Fruit fly (Drosophila melanogaster) whole organism, embryonic: ENCODE measurements around the gene tbc.
A peak's percentile ranks its signal among the peaks of the same experiment; 100 is the strongest.

ENCODE experiments used
- Aef1 ChIP-seq: fragments of 200-800 bp; sonication (Bioruptor generic); IDR thresholded peaks from 3 replicates; pipeline ENCODE4 v1.3.6; 2022; ENCODE audit warnings: missing biosample characterization, missing genetic modification characterization
- Bgb ChIP-seq: fragments of 200-800 bp; sonication (Bioruptor generic); IDR thresholded peaks from 2 replicates; pipeline ENCODE4 v1.3.6; 2022; ENCODE audit warnings: missing biosample characterization, missing genetic modification characterization; ENCODE audit not compliant: partially characterized antibody
- CG11695 ChIP-seq: fragments of 200-800 bp; sonication (Bioruptor generic); IDR thresholded peaks from 3 replicates; pipeline ENCODE4 v1.3.6; 2022; ENCODE audit warnings: missing biosample characterization, missing genetic modification characterization
- CG12219 ChIP-seq: fragments of 200-800 bp; sonication (Bioruptor generic); optimal IDR thresholded peaks from 3 replicates; lab custom pipeline; 2018; ENCODE audit warnings: missing biosample characterization, mild to moderate bottlenecking, missing genetic modification characterization
- CG13624 ChIP-seq: fragments of 200-800 bp; sonication (Bioruptor generic); optimal IDR thresholded peaks from 2 replicates; lab custom pipeline; 2016; ENCODE audit warnings: missing biosample characterization, missing genetic modification characterization
- CG14050 ChIP-seq: fragments of 200-800 bp; sonication (Bioruptor generic); IDR thresholded peaks from 3 replicates; pipeline ENCODE4 v1.3.6; 2022; ENCODE audit warnings: missing biosample characterization, missing genetic modification characterization
- CG1602 ChIP-seq: fragments of 200-800 bp; sonication (Bioruptor generic); optimal IDR thresholded peaks from 3 replicates; lab custom pipeline; 2016; ENCODE audit warnings: missing biosample characterization, missing genetic modification characterization
- CG16863 ChIP-seq: fragments of 200-800 bp; sonication (Bioruptor generic); optimal IDR thresholded peaks from 3 replicates; lab custom pipeline; 2016; ENCODE audit warnings: missing biosample characterization, missing genetic modification characterization
- CG17612 ChIP-seq: fragments of 200-800 bp; sonication (Bioruptor generic); IDR thresholded peaks from 2 replicates; pipeline ENCODE4 v1.3.6; 2022; ENCODE audit warnings: missing biosample characterization, missing genetic modification characterization
- CG1792 ChIP-seq: fragments of 200-800 bp; sonication (Bioruptor generic); optimal IDR thresholded peaks from 2 replicates; lab custom pipeline; 2016; ENCODE audit warnings: missing biosample characterization, missing genetic modification characterization
- CG18476 ChIP-seq: fragments of 200-800 bp; sonication (Bioruptor generic); optimal IDR thresholded peaks from 2 replicates; lab custom pipeline; 2016; ENCODE audit warnings: missing biosample characterization, mild to moderate bottlenecking, missing genetic modification characterization
- CG2129 ChIP-seq: fragments of 200-800 bp; sonication (Bioruptor generic); IDR thresholded peaks from 2 replicates; pipeline ENCODE4 v1.3.6; 2022; ENCODE audit warnings: missing biosample characterization, missing genetic modification characterization; ENCODE audit not compliant: partially characterized antibody
- CG2712 ChIP-seq: fragments of 200-800 bp; optimal IDR thresholded peaks from 3 replicates; lab custom pipeline; 2019; ENCODE audit warnings: missing biosample characterization, mild to moderate bottlenecking, missing genetic modification characterization, moderate library complexity
- CG31365 ChIP-seq: fragments of 200-800 bp; sonication (Bioruptor generic); optimal IDR thresholded peaks from 2 replicates; lab custom pipeline; 2018; ENCODE audit warnings: missing biosample characterization, mild to moderate bottlenecking, missing genetic modification characterization
- CG3163 ChIP-seq: fragments of 200-800 bp; sonication (Bioruptor generic); optimal IDR thresholded peaks from 3 replicates; lab custom pipeline; 2016; ENCODE audit warnings: missing biosample characterization, missing genetic modification characterization
- CG3995 ChIP-seq: fragments of 200-800 bp; sonication (Bioruptor generic); optimal IDR thresholded peaks from 3 replicates; lab custom pipeline; 2016; ENCODE audit warnings: missing biosample characterization, missing genetic modification characterization
- CG5953 ChIP-seq: fragments of 200-800 bp; sonication (Bioruptor generic); IDR thresholded peaks from 2 replicates; pipeline ENCODE4 v1.3.6; 2022; ENCODE audit warnings: missing biosample characterization, missing genetic modification characterization
- CG9437 ChIP-seq: fragments of 200-800 bp; sonication (Bioruptor generic); optimal IDR thresholded peaks from 2 replicates; lab custom pipeline; 2018; ENCODE audit warnings: missing biosample characterization, mild to moderate bottlenecking, missing genetic modification characterization
- CG9727 ChIP-seq: fragments of 200-800 bp; sonication (Bioruptor generic); optimal IDR thresholded peaks from 3 replicates; lab custom pipeline; 2017; ENCODE audit warnings: missing biosample characterization, mild to moderate bottlenecking, missing genetic modification characterization
- CHES-1-like ChIP-seq: fragments of 200-800 bp; sonication (Bioruptor generic); optimal IDR thresholded peaks from 2 replicates; lab custom pipeline; 2016; ENCODE audit warnings: missing biosample characterization, missing genetic modification characterization
- CrebB ChIP-seq: fragments of 200-800 bp; sonication (Bioruptor generic); optimal IDR thresholded peaks from 3 replicates; lab custom pipeline; 2018; ENCODE audit warnings: missing biosample characterization, mild to moderate bottlenecking, missing genetic modification characterization
- Dip2 ChIP-seq: fragments of 200-800 bp; sonication (Bioruptor generic); IDR thresholded peaks from 2 replicates; pipeline ENCODE4 v1.3.6; 2022; ENCODE audit warnings: missing biosample characterization, missing genetic modification characterization
- Doc3 ChIP-seq: fragments of 200-800 bp; sonication (Bioruptor generic); IDR thresholded peaks from 3 replicates; pipeline ENCODE4 v1.3.6; 2022; ENCODE audit warnings: missing biosample characterization, missing genetic modification characterization; ENCODE audit not compliant: partially characterized antibody
- Eip74EF ChIP-seq, 2 experiments: fragments of 200-800 bp in 1 of 2; fragments of >200 bp in 1 of 2; sonication (Bioruptor generic) in 1 of 2; optimal IDR thresholded peaks; 2 replicates each; lab custom pipeline; 2017 to 2019; ENCODE audit warnings: missing biosample characterization in 2 of 2, missing genetic modification characterization in 2 of 2, mild to moderate bottlenecking in 1 of 2, moderate library complexity in 1 of 2
- Fer1 ChIP-seq: fragments of 200-800 bp; sonication (Bioruptor generic); optimal IDR thresholded peaks from 2 replicates; lab custom pipeline; 2017; ENCODE audit warnings: missing biosample characterization, mild to moderate bottlenecking, missing genetic modification characterization
- Fer2 ChIP-seq: fragments of 200-800 bp; sonication (Bioruptor generic); optimal IDR thresholded peaks from 2 replicates; lab custom pipeline; 2018; ENCODE audit warnings: missing biosample characterization, mild to moderate bottlenecking, missing genetic modification characterization, moderate library complexity
- HLH3B ChIP-seq: fragments of 200-800 bp; sonication (Bioruptor generic); IDR thresholded peaks from 2 replicates; pipeline ENCODE4 v1.3.6; 2022; ENCODE audit warnings: missing biosample characterization, missing genetic modification characterization
- Hand ChIP-seq: fragments of 200-800 bp; sonication (Bioruptor generic); optimal IDR thresholded peaks from 2 replicates; lab custom pipeline; 2017; ENCODE audit warnings: mild to moderate bottlenecking, missing biosample characterization, missing genetic modification reagents, missing genetic modification characterization
- Med ChIP-seq: fragments of 200-800 bp; sonication (Bioruptor generic); peaks from one replicate; lab custom pipeline; 2016; ENCODE audit warnings: missing biosample characterization, missing genetic modification characterization, mild to moderate bottlenecking, inconsistent platforms, moderate library complexity
- Oaz ChIP-seq: fragments of 200-800 bp; sonication (Bioruptor generic); IDR thresholded peaks from 2 replicates; pipeline ENCODE4 v1.3.6; 2022; ENCODE audit warnings: missing biosample characterization, missing genetic modification characterization
- Optix ChIP-seq: fragments of 200-800 bp; sonication (Bioruptor generic); IDR thresholded peaks from 3 replicates; pipeline ENCODE4 v1.3.6; 2022; ENCODE audit warnings: missing biosample characterization, missing genetic modification characterization
- PHDP ChIP-seq: fragments of 200-800 bp; sonication (Bioruptor generic); optimal IDR thresholded peaks from 3 replicates; lab custom pipeline; 2018; ENCODE audit warnings: missing biosample characterization, mild to moderate bottlenecking, missing genetic modification characterization, moderate library complexity
- Usf ChIP-seq: fragments of 200-800 bp; sonication (Bioruptor generic); optimal IDR thresholded peaks from 2 replicates; lab custom pipeline; 2017; ENCODE audit warnings: missing genotype, missing biosample characterization, missing genetic modification characterization
- bcd ChIP-seq: fragments of 200-800 bp; sonication (Bioruptor generic); optimal IDR thresholded peaks from 2 replicates; lab custom pipeline; 2017; ENCODE audit warnings: missing biosample characterization, mild to moderate bottlenecking, missing genetic modification characterization
- cg ChIP-seq: fragments of 200-800 bp; sonication (Bioruptor generic); optimal IDR thresholded peaks from 3 replicates; lab custom pipeline; 2019; ENCODE audit warnings: missing biosample characterization, mild to moderate bottlenecking, missing genetic modification characterization, moderate library complexity
- ci ChIP-seq: fragments of 200-800 bp; sonication (Bioruptor generic); IDR thresholded peaks from 3 replicates; pipeline ENCODE4 v1.3.6; 2022; ENCODE audit warnings: missing biosample characterization, missing genetic modification characterization
- dmrt11E ChIP-seq: fragments of 200-800 bp; sonication (Bioruptor generic); optimal IDR thresholded peaks from 3 replicates; lab custom pipeline; 2018; ENCODE audit warnings: missing biosample characterization, mild to moderate bottlenecking, missing genetic modification characterization, moderate library complexity
- ems ChIP-seq: fragments of 200-800 bp; sonication (Bioruptor generic); optimal IDR thresholded peaks from 3 replicates; lab custom pipeline; 2016; ENCODE audit warnings: missing biosample characterization, missing genetic modification characterization
- fd96Cb ChIP-seq: fragments of 200-800 bp; sonication (Bioruptor generic); optimal IDR thresholded peaks from 2 replicates; lab custom pipeline; 2018; ENCODE audit warnings: missing biosample characterization, mild to moderate bottlenecking, missing genetic modification characterization, moderate library complexity
- gce ChIP-seq: fragments of 200-800 bp; sonication (Bioruptor generic); IDR thresholded peaks from 3 replicates; pipeline ENCODE4 v1.3.6; 2022; ENCODE audit warnings: missing biosample characterization, missing genetic modification characterization
- inv ChIP-seq: fragments of 200-800 bp; sonication (Bioruptor generic); IDR thresholded peaks from 2 replicates; pipeline ENCODE4 v1.3.6; 2022; ENCODE audit warnings: missing biosample characterization, missing genetic modification characterization; ENCODE audit not compliant: partially characterized antibody
- ken ChIP-seq: fragments of 200-800 bp; sonication (Bioruptor generic); IDR thresholded peaks from 3 replicates; pipeline ENCODE4 v1.3.6; 2022; ENCODE audit warnings: missing biosample characterization, missing genetic modification characterization
- lov ChIP-seq, 2 experiments: fragments of 200-800 bp in 1 of 2; fragments of >200 bp in 1 of 2; sonication (Bioruptor generic) in 1 of 2; IDR thresholded peaks in 1 of 2; optimal IDR thresholded peaks in 1 of 2; 2 replicates in 1 of 2; 3 replicates in 1 of 2; pipeline versions ENCODE4 v1.3.6 to Lab custom; 2017 to 2022; ENCODE audit warnings: missing biosample characterization in 1 of 2, missing genetic modification characterization in 1 of 2
- pan ChIP-seq, 4 experiments: fragments of >200 bp in 3 of 4; fragments of 200-800 bp in 1 of 4; sonication (Bioruptor generic) in 1 of 4; optimal IDR thresholded peaks in 3 of 4; IDR thresholded peaks in 1 of 4; 2 replicates each; pipeline versions ENCODE4 v1.3.6 to Lab custom; 2017 to 2022; ENCODE audit warnings: missing biosample characterization in 2 of 4, missing genetic modification characterization in 2 of 4, mixed read lengths in 1 of 4
- prd ChIP-seq, 3 experiments: fragments of >200 bp in 2 of 3; fragments of 200-800 bp in 1 of 3; sonication (Bioruptor generic) in 1 of 3; optimal IDR thresholded peaks in 2 of 3; IDR thresholded peaks in 1 of 3; 2 replicates in 2 of 3; 3 replicates in 1 of 3; pipeline versions ENCODE4 v1.3.6 to Lab custom; 2017 to 2022; ENCODE audit warnings: missing biosample characterization in 1 of 3, missing genetic modification characterization in 1 of 3
- pros ChIP-seq: fragments of 200-800 bp; sonication (Bioruptor generic); optimal IDR thresholded peaks from 3 replicates; lab custom pipeline; 2019; ENCODE audit warnings: missing biosample characterization, mild to moderate bottlenecking, missing genetic modification characterization, moderate library complexity
- wek ChIP-seq: fragments of 200-800 bp; sonication (Bioruptor generic); optimal IDR thresholded peaks from 3 replicates; lab custom pipeline; 2018; ENCODE audit warnings: missing biosample characterization, mild to moderate bottlenecking, missing genetic modification characterization, moderate library complexity

tbc gene

DNA sequence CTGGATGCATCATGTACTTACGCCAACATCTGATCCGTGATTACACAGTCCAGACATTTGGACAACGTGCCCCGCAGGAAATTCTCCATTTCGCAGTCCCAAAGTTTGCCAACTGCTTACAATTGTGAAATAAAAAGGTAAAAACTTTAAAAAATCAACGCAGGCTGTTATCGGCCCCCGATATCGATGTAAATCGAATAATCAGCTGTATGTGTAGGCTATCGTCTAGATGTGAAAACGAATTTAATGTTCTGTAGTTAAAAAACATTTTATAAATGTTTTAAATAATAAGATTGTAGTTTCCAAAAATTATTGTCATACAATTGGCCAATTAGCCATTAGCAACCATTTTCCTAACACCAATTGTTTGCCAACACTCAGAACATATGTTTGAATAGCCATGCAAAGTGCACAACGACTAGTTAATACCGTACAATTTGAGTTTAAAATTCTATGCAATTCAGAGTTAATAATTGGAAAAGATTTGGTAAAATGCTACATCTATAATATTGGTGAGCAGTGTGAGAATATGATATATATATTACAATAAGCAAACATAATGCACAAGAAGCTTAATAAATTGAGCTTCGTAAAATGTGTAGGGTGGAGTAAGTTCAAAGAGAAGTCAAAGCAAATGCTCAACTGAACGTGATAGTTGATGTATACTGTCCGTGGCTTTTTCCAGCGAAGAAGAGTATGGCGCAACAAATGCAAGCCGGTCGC, 19.5 kb upstream of the tbc start, which contains the start of the genes CG11710 and mal (continued):
- TF ChIP-seq lov (optimal IDR thresholded peaks at IDR 0.05; lab: Kevin White, UChicago) (no peak), lov (GFP tag; IDR thresholded peaks at IDR 0.05; lab: Robert Waterston, UW) (no peak), Usf (peak; percentile 41), CG5953 (no peak), prd (optimal IDR thresholded peaks at IDR 0.05; lab: Kevin White, UChicago) (no peak), prd (GFP tag; IDR thresholded peaks at IDR 0.05; lab: Robert Waterston, UW) (peak; percentile 81), CG3163 (GFP tag; lab: Kevin White, UChicago) (peak; percentile 8), wek (GFP tag; lab: Kevin White, UChicago) (no peak), CG2712 (peak; percentile 84), CG18476 (peak; percentile 76), CHES-1-like (peak; percentile 29), ci (GFP tag; lab: Robert Waterston, UW) (peak; percentile 69; the same call in 2 of the 3 replicates), PHDP (tag; lab: Kevin White, UChicago) (peak; percentile 74), CG9727 (GFP tag; lab: Kevin White, UChicago) (peak; percentile 62), Fer1 (GFP tag; lab: Kevin White, UChicago) (peak; percentile 88), ken (GFP tag; lab: Robert Waterston, UW) (no peak), Aef1 (GFP tag; lab: Robert Waterston, UW) (peak; percentile 78), bcd (GFP tag; lab: Kevin White, UChicago) (peak; percentile 78), cg (GFP tag; lab: Kevin White, UChicago) (no peak), CG12219 (GFP tag; lab: Kevin White, UChicago) (no peak), Bgb (GFP tag; lab: Robert Waterston, UW) (no peak), Dip2 (GFP tag; lab: Robert Waterston, UW) (no peak), CG17612 (GFP tag; lab: Robert Waterston, UW) (no peak), CG1602 (peak; percentile 52), Fer2 (tag; lab: Kevin White, UChicago) (peak; percentile 75), Hand (GFP tag; lab: Kevin White, UChicago) (peak; percentile 18), CG1792 (peak; percentile 49), CrebB (tag; lab: Kevin White, UChicago) (peak; percentile 11), gce (GFP tag; lab: Robert Waterston, UW) (peak; percentile 33; the same call in 1 of the 3 replicates), Doc3 (GFP tag; lab: Robert Waterston, UW) (0 out of 3 replicates have a peak, but pooled peaks have one; percentile 46), Optix (GFP tag; lab: Robert Waterston, UW) (peak; percentile 68; the same call in 2 of the 3 replicates), HLH3B (GFP tag; lab: Robert Waterston, UW) (peak; percentile 77), inv (GFP tag; lab: Robert Waterston, UW) (no peak), fd96Cb (tag; lab: Kevin White, UChicago) (peak; percentile 81), ems (peak; percentile 72), Med (GFP tag; lab: Kevin White, UChicago) (peak; percentile 96), CG2129 (GFP tag; lab: Robert Waterston, UW) (no peak), CG13624 (GFP tag; lab: Kevin White, UChicago) (peak; percentile 88), pros (no peak), CG11695 (GFP tag; lab: Robert Waterston, UW) (peak; percentile 79; the same call in 2 of the 3 replicates), CG3995 (GFP tag; lab: Kevin White, UChicago) (peak; percentile 66), CG31365 (peak; percentile 71), CG16863 (GFP tag; lab: Kevin White, UChicago) (peak; percentile 50), dmrt11E (tag; lab: Kevin White, UChicago) (peak; percentile 27), CG9437 (GFP tag; lab: Kevin White, UChicago) (peak; percentile 61), CG14050 (peak; percentile 54; the same call in 2 of the 3 replicates), Eip74EF (GFP tag; optimal IDR thresholded peaks at IDR 0.05; lab: Kevin White, UChicago) (no peak), Oaz (GFP tag; lab: Robert Waterston, UW) (peak; percentile 72), pan (optimal IDR thresholded peaks at IDR 0.05; lab: Kevin White, UChicago) (no peak), pan (GFP tag; optimal IDR thresholded peaks at IDR 0.05 in 1 of 2, IDR thresholded peaks at IDR 0.05 in 1 of 2) (peak in 1 of 2 experiments; percentile 64)
